Fruit fly (Drosophila melanogaster) whole organism, prepupa: ENCODE results near the gene CG14958.

Experiments
- Blimp-1 ChIP-seq: fragments of 200-800 bp; sonication (Bioruptor generic); optimal IDR thresholded peaks from 3 replicates; lab custom pipeline; 2017; ENCODE audit warnings: missing biosample characterization, missing genetic modification characterization, mild to moderate bottlenecking, moderate library complexity, missing genetic modification reagents
- CG16779 ChIP-seq: fragments of 200-800 bp; sonication (Bioruptor generic); optimal IDR thresholded peaks from 3 replicates; lab custom pipeline; 2017; ENCODE audit warnings: missing biosample characterization, mild to moderate bottlenecking, missing genetic modification characterization
- CG3032 ChIP-seq: fragments of 200-800 bp; optimal IDR thresholded peaks from 2 replicates; lab custom pipeline; 2019; ENCODE audit warnings: missing biosample characterization, mild to moderate bottlenecking, missing genetic modification characterization, moderate library complexity
- CG31627 ChIP-seq: fragments of 200-800 bp; sonication (Bioruptor generic); optimal IDR thresholded peaks from 3 replicates; lab custom pipeline; 2016; ENCODE audit warnings: missing biosample characterization, missing genetic modification characterization
- CG34406 ChIP-seq: fragments of 200-800 bp; sonication (Bioruptor generic); optimal IDR thresholded peaks from 3 replicates; lab custom pipeline; 2016; ENCODE audit warnings: missing biosample characterization, missing genetic modification characterization
- CG4318 ChIP-seq: fragments of 200-800 bp; sonication (Bioruptor generic); optimal IDR thresholded peaks from 3 replicates; lab custom pipeline; 2017; ENCODE audit warnings: missing biosample characterization, mild to moderate bottlenecking, missing genetic modification characterization
- CG6163 ChIP-seq: fragments of 200-800 bp; sonication (Bioruptor generic); IDR thresholded peaks from 3 replicates; pipeline ENCODE4 v1.3.6; 2022; ENCODE audit warnings: missing biosample characterization, missing genetic modification characterization
- CG6276 ChIP-seq: fragments of 200-800 bp; sonication (Bioruptor generic); optimal IDR thresholded peaks from 2 replicates; lab custom pipeline; 2017; ENCODE audit warnings: missing biosample characterization, mild to moderate bottlenecking, missing genetic modification characterization
- CG6792 ChIP-seq: fragments of 200-800 bp; sonication (Bioruptor generic); optimal IDR thresholded peaks from 3 replicates; lab custom pipeline; 2016; ENCODE audit warnings: missing biosample characterization, missing genetic modification characterization
- CG6808 ChIP-seq: fragments of 200-800 bp; sonication (Bioruptor generic); optimal IDR thresholded peaks from 3 replicates; lab custom pipeline; 2017; ENCODE audit warnings: missing biosample characterization, missing genetic modification characterization, mild to moderate bottlenecking, moderate library complexity, missing genetic modification reagents
- CG7368 ChIP-seq: fragments of 200-800 bp; sonication (Bioruptor generic); optimal IDR thresholded peaks from 3 replicates; lab custom pipeline; 2016; ENCODE audit warnings: missing biosample characterization, missing genetic modification characterization
- CG8319 ChIP-seq: fragments of 200-800 bp; sonication (Bioruptor generic); optimal IDR thresholded peaks from 3 replicates; lab custom pipeline; 2016; ENCODE audit warnings: missing biosample characterization, missing genetic modification characterization
- CG8632 ChIP-seq: fragments of 200-800 bp; sonication (Bioruptor generic); optimal IDR thresholded peaks from 3 replicates; lab custom pipeline; 2016; ENCODE audit warnings: missing biosample characterization, missing genetic modification characterization
- CG9139 ChIP-seq: fragments of 200-800 bp; sonication (Bioruptor generic); optimal IDR thresholded peaks from 3 replicates; lab custom pipeline; 2017; ENCODE audit warnings: missing biosample characterization, mild to moderate bottlenecking, missing genetic modification characterization
- Eip75B ChIP-seq: fragments of 200-800 bp; sonication (Bioruptor generic); optimal IDR thresholded peaks from 3 replicates; lab custom pipeline; 2016; ENCODE audit warnings: missing biosample characterization, missing genetic modification characterization
- Eip78C ChIP-seq: fragments of 200-800 bp; sonication (Bioruptor generic); peaks from one replicate; lab custom pipeline; 2016; ENCODE audit warnings: missing biosample characterization, missing genetic modification characterization
- Eip93F ChIP-seq: fragments of 200-800 bp; sonication (Bioruptor generic); optimal IDR thresholded peaks from 2 replicates; lab custom pipeline; 2016; ENCODE audit warnings: missing biosample characterization, mild to moderate bottlenecking, missing genetic modification characterization
- Ets21C ChIP-seq: fragments of 200-800 bp; sonication (Bioruptor generic); optimal IDR thresholded peaks from 3 replicates; lab custom pipeline; 2016; ENCODE audit warnings: missing biosample characterization, missing genetic modification characterization
- Ets96B ChIP-seq: fragments of 200-800 bp; optimal IDR thresholded peaks from 2 replicates; lab custom pipeline; 2019; ENCODE audit warnings: missing biosample characterization, mild to moderate bottlenecking, missing genetic modification characterization, moderate library complexity
- Gug ChIP-seq: fragments of 200-800 bp; sonication (Bioruptor generic); IDR thresholded peaks from 2 replicates; pipeline ENCODE4 v1.3.6; 2022; ENCODE audit warnings: missing biosample characterization, missing genetic modification characterization
- Hr38 ChIP-seq: sonication (Bioruptor generic); optimal IDR thresholded peaks from 2 replicates; lab custom pipeline; 2016; ENCODE audit warnings: missing biosample characterization, missing genetic modification characterization
- Hr4 ChIP-seq: fragments of 200-800 bp; sonication (Bioruptor generic); optimal IDR thresholded peaks from 3 replicates; lab custom pipeline; 2016; ENCODE audit warnings: missing biosample characterization, missing genetic modification characterization
- Met ChIP-seq: fragments of 200-800 bp; sonication (Bioruptor generic); optimal IDR thresholded peaks from 3 replicates; lab custom pipeline; 2016; ENCODE audit warnings: missing biosample characterization, missing genetic modification characterization
- OdsH ChIP-seq: fragments of 200-800 bp; sonication (Bioruptor generic); optimal IDR thresholded peaks from 3 replicates; lab custom pipeline; 2016; ENCODE audit warnings: missing biosample characterization, missing genetic modification characterization
- Smox ChIP-seq: fragments of 200-800 bp; sonication (Bioruptor generic); optimal IDR thresholded peaks from 3 replicates; lab custom pipeline; 2016; ENCODE audit warnings: missing biosample characterization, missing genetic modification characterization
- Sox102F ChIP-seq: fragments of 200-800 bp; sonication (Bioruptor generic); optimal IDR thresholded peaks from 2 replicates; lab custom pipeline; 2016; ENCODE audit warnings: missing biosample characterization, mild to moderate bottlenecking, missing genetic modification characterization
- Sox14 ChIP-seq: fragments of 200-800 bp; sonication (Bioruptor generic); optimal IDR thresholded peaks from 3 replicates; lab custom pipeline; 2016; ENCODE audit warnings: missing biosample characterization, missing genetic modification characterization
- dsx ChIP-seq: fragments of 200-800 bp; optimal IDR thresholded peaks from 3 replicates; lab custom pipeline; 2019; ENCODE audit warnings: missing biosample characterization, mild to moderate bottlenecking, missing genetic modification characterization, moderate library complexity; ENCODE audit not compliant: poor library complexity, severe bottlenecking
- eg ChIP-seq: fragments of 200-800 bp; sonication (Bioruptor generic); IDR thresholded peaks from 3 replicates; pipeline ENCODE4 v1.3.6; 2022; ENCODE audit warnings: missing biosample characterization, missing genetic modification characterization
- esn ChIP-seq: fragments of 200-800 bp; sonication (Bioruptor generic); optimal IDR thresholded peaks from 2 replicates; lab custom pipeline; 2016; ENCODE audit warnings: missing biosample characterization, mild to moderate bottlenecking, missing genetic modification characterization, moderate library complexity
- fd59A ChIP-seq: fragments of 200-800 bp; sonication (Bioruptor generic); optimal IDR thresholded peaks from 2 replicates; lab custom pipeline; 2017; ENCODE audit warnings: missing biosample characterization, mild to moderate bottlenecking, missing genetic modification characterization, missing genetic modification reagents
- fkh ChIP-seq: fragments of 200-800 bp; sonication (Bioruptor generic); optimal IDR thresholded peaks from 3 replicates; lab custom pipeline; 2017; ENCODE audit warnings: missing biosample characterization, mild to moderate bottlenecking, missing genetic modification characterization, moderate library complexity
- lz ChIP-seq: fragments of 200-800 bp; sonication (Bioruptor generic); optimal IDR thresholded peaks from 3 replicates; lab custom pipeline; 2016; ENCODE audit warnings: missing biosample characterization, missing genetic modification characterization
- net ChIP-seq: fragments of 200-800 bp; sonication (Bioruptor generic); optimal IDR thresholded peaks from 3 replicates; lab custom pipeline; 2016; ENCODE audit warnings: missing biosample characterization, missing genetic modification characterization
- salr ChIP-seq, 2 experiments: fragments of 200-800 bp; sonication (Bioruptor generic); optimal IDR thresholded peaks; 3 replicates each; lab custom pipeline; 2016 to 2018; ENCODE audit warnings: missing biosample characterization in 2 of 2, missing genetic modification characterization in 2 of 2, mild to moderate bottlenecking in 1 of 2
- spab ChIP-seq: fragments of 200-800 bp; sonication (Bioruptor generic); optimal IDR thresholded peaks from 2 replicates; lab custom pipeline; 2017; ENCODE audit warnings: missing biosample characterization, mild to moderate bottlenecking, missing genetic modification characterization, missing genetic modification reagents
- svp ChIP-seq: fragments of 200-800 bp; sonication (Bioruptor generic); peaks from one replicate; lab custom pipeline; 2016; ENCODE audit warnings: missing biosample characterization, missing genetic modification characterization
- topi ChIP-seq: fragments of 200-800 bp; sonication (Bioruptor generic); optimal IDR thresholded peaks from 3 replicates; lab custom pipeline; 2016; ENCODE audit warnings: missing biosample characterization, missing genetic modification characterization
- vri ChIP-seq: fragments of 200-800 bp; sonication (Bioruptor generic); optimal IDR thresholded peaks from 3 replicates; lab custom pipeline; 2016; ENCODE audit warnings: missing biosample characterization, mild to moderate bottlenecking, missing genetic modification characterization

The CG14958 gene

DNA sequence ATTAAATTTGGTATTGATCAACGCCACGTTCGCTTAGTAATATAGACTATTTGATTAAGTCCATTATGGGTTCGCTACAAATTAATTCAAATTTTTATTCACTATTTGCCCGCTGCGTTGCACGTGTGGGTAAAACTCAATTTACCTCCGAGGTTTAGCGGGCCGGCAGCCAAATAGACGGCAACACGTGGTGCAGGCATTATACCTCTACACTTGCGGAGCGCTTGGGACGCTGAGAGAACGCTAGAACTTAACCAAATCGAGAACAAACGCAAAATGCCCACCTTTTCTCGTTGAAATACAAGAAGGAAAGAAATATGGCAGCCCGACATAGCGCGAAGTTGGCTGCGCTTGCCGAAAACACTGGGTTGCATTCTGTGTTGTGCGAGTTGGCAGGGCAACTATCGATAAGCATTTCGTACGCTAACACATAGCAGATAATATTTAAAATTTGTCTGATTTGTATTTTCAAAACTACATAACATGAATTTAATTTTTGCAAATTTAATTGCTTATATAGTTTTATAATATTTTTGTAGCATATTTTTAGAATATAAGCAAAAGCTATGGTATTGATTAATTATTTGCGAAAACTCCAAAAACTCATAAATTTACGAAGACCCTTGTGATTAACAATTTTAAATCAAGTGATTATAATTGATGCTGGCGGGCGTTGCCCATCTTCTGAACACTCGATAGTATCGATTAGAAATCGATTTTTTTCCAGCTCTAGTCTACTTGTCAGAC lies 33.0 kb downstream of the CG14958 start, which contains the start of the genes RpL28 and eIF1 (continued):
- TF ChIP-seq salr (GFP tag; optimal IDR thresholded peaks at IDR 0.05; lab: Kevin White, UChicago) (peak; percentile 65 to 91), dsx (GFP tag; lab: Kevin White, UChicago) (peak; percentile 5), CG6163 (GFP tag; lab: Robert Waterston, UW) (peak; percentile 89), Hr38 (no peak), eg (GFP tag; lab: Robert Waterston, UW) (no peak; the same call in 1 of the 3 replicates), Eip78C (GFP tag; lab: Kevin White, UChicago) (peak; percentile 96), CG7368 (no peak), svp (GFP tag; lab: Kevin White, UChicago) (no peak), fd59A (GFP tag; lab: Kevin White, UChicago) (peak; percentile 68), Eip93F (no peak), CG6792 (GFP tag; lab: Kevin White, UChicago) (peak; percentile 79), CG8632 (GFP tag; lab: Kevin White, UChicago) (peak; percentile 78), vri (GFP tag; lab: Kevin White, UChicago) (no peak), CG6276 (GFP tag; lab: Kevin White, UChicago) (no peak)
- TF ChIP-seq, all 60 proteins: peak for 39

DNA sequence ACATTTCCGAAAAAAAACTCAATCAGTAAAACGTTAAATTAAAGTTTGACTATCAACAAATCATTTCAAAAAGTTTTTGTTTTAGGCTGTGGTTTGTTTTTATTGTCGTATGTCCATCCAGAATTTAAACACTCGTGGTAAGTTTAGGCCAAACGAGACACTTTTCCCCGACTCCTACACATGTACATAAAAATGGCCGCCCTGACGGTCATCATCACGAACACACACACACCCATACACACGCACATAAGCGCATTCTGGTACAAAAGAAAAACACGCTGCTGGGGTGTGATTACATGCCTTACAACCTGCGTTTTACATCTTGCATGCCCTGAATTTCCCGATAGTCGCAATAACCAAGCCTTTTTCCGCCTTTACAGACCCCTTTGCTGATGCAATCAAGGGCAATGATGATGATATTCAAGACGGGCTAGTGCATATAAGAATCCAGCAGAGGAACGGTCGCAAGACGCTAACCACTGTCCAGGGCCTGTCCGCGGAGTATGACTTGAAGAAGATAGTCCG lies 33.7 kb downstream of the CG14958 start:
- TF ChIP-seq Met (GFP tag; lab: Kevin White, UChicago) (no peak), CG8319 (GFP tag; lab: Kevin White, UChicago) (no peak), topi (GFP tag; lab: Kevin White, UChicago) (no peak), Hr4 (no peak), CG16779 (tag; lab: Kevin White, UChicago) (no peak), Ets96B (tag; lab: Kevin White, UChicago) (no peak), CG9139 (GFP tag; lab: Kevin White, UChicago) (no peak)

DNA sequence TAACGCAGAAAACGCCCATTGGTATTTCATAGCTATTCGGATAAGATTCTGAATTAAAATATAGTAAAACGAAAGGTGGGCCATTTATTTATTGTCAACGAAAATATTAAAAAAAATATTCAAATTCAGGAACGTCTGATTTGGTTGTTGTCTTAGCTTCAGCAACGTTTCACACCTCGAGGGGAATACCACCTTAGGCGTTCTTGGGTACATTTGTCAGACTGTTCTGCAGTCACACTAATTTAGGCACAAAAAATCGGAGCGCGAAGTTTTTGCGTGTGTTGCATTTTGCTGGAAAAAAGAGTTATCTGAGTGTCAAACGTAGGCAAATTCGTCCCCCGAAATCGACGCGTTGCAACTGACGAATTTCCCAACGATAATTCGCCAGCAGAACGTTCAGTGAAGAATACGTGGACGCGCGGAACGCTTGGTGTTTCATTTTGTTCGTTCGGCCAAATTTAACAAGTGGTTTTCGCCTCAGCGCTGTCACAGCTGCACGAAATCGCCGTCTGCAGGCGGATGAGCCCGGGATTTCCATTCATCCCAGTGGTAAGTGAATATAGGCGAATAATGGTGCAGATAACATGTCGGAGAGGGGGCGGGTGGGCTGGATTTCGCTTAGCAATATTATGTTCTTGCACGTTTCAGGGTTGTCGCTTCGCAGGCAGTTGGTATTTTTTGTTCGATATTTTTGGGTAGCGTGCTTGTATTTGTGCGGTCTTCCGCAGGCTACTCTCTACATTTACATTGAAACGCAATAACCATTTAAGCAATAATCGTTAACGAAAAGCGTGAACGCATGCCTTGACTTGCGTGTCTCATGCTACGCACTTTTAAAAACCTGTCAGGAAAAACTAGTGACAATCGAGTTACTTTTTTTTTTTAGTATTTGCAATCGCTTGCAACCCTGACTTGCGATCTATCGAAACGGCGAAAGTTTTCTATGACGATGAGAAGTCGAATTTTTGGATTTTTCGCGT lies 35.3 kb downstream of the CG14958 start, which contains the start of gene Larp4B:
Gene Larp4B, plus strand, starts transcription at position 99 of the 980 bp plus-strand sequence.
- no peak for TF ChIP-seq svp (GFP tag; lab: Kevin White, UChicago)
- peak; percentile 8 for TF ChIP-seq lz (GFP tag; lab: Kevin White, UChicago)
- peak; percentile 41 for TF ChIP-seq Blimp-1 (GFP tag; lab: Kevin White, UChicago)
- TF ChIP-seq dsx (GFP tag; lab: Kevin White, UChicago): no peak
- peak; percentile 38 for TF ChIP-seq CG31627 (GFP tag; lab: Kevin White, UChicago)
- peak; percentile 75 for TF ChIP-seq Eip78C (GFP tag; lab: Kevin White, UChicago)
- TF ChIP-seq Sox14 (GFP tag; lab: Kevin White, UChicago): peak; percentile 43
- TF ChIP-seq esn (GFP tag; lab: Kevin White, UChicago): peak; percentile 40
- no peak for TF ChIP-seq CG4318 (GFP tag; lab: Kevin White, UChicago)
- TF ChIP-seq, all 60 proteins: peak for 6

DNA sequence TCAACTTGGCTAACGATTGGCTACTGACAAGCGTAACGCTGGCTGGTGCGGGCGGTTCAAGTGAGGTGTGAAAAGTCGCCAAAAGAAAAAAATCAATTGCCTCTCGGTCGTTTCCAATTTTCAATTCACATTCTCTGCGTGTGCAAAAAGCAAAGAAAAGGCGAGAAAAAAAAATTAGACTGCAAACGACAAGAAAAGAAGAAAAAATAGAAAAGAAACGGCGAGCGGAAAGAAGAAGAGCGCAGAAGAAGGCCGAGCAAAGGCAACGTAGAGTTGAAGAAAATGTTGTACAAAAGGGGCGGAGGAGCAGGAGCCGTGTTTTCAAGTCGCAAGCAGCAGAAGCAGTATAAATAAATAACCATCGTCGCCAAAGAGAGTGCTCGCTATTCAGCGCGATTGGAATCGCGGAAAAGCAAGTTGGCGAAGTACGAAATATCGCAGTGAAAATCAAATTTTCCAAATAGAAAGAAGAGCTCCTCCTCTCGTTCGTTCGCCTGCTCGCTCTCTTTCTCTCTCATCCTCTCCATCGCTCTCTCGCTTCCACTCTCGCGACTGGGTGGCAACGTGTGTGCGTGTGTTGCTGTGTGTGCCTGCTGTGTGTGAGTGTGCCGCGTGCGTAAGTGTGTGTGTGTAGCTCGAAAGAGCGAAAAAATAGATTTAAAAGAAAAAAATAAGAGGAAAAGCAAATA lies 36.1 kb downstream of the CG14958 start:
- TF ChIP-seq spab (GFP tag; lab: Kevin White, UChicago) (no peak), Hr4 (no peak), OdsH (GFP tag; lab: Kevin White, UChicago) (no peak), Ets21C (no peak), fkh (GFP tag; lab: Kevin White, UChicago) (no peak), CG6163 (GFP tag; lab: Robert Waterston, UW) (peak; percentile 34; the same call in 1 of the 3 replicates), Met (GFP tag; lab: Kevin White, UChicago) (no peak), CG6808 (GFP tag; lab: Kevin White, UChicago) (no peak), Sox102F (no peak), CG4318 (GFP tag; lab: Kevin White, UChicago) (no peak), CG3032 (tag; lab: Kevin White, UChicago) (no peak), CG34406 (GFP tag; lab: Kevin White, UChicago) (peak; percentile 29), dsx (GFP tag; lab: Kevin White, UChicago) (peak; percentile 62), Eip78C (GFP tag; lab: Kevin White, UChicago) (no peak), net (GFP tag; lab: Kevin White, UChicago) (peak; percentile 41), vri (GFP tag; lab: Kevin White, UChicago) (peak; percentile 52), Gug (GFP tag; lab: Robert Waterston, UW) (no peak), Smox (GFP tag; lab: Kevin White, UChicago) (no peak), Eip75B (GFP tag; lab: Kevin White, UChicago) (no peak), CG9139 (GFP tag; lab: Kevin White, UChicago) (peak; percentile 69)
